Worm (Caenorhabditis elegans): Measurements from ENCODE around the gene R10E4.6.

The R10E4.6 gene

DNA sequence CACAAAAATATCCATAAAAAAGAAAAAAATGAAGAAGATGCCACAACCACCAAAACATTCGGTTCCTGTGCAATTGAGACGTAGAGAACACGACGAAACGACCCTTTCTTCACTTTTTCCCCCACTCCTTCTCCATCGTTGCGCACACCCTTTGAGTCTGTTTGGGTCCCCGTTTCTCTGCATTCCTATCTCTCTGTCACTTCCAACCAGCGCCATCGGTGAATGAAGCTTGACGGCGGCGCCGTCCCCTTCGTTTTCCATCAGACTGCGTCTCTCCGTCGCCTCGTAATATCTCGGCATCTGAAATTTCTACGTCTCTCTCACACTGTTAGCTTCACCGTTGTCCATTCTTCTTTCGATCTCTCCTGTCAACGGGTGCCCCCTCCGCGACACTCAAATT, 42.4 kb downstream of the R10E4.6 start:
- TF ChIP-seq zag-1 (tag; optimal IDR thresholded peaks at IDR 0.05) (peak; percentile 34), mdl-1 (tag; optimal IDR thresholded peaks at IDR 0.05) (no peak), elt-3 (tag; optimal IDR thresholded peaks at IDR 0.05) (no peak), unc-55 (GFP tag; optimal IDR thresholded peaks at IDR 0.05) (peak; percentile 85), sem-4 (tag; optimal IDR thresholded peaks at IDR 0.05) (peak; percentile 46), nhr-129 (tag; optimal IDR thresholded peaks at IDR 0.05) (peak; percentile 49), nhr-23 (tag; optimal IDR thresholded peaks at IDR 0.05) (no peak), F13H6.1 (tag; optimal IDR thresholded peaks at IDR 0.05) (peak; percentile 48), unc-62 (GFP tag; optimal IDR thresholded peaks at IDR 0.05) (no peak), lsy-2 (tag; optimal IDR thresholded peaks at IDR 0.05) (peak in 1 of 2 experiments; percentile 48), C34F6.9 (tag; optimal IDR thresholded peaks at IDR 0.05) (peak; percentile 64)

DNA sequence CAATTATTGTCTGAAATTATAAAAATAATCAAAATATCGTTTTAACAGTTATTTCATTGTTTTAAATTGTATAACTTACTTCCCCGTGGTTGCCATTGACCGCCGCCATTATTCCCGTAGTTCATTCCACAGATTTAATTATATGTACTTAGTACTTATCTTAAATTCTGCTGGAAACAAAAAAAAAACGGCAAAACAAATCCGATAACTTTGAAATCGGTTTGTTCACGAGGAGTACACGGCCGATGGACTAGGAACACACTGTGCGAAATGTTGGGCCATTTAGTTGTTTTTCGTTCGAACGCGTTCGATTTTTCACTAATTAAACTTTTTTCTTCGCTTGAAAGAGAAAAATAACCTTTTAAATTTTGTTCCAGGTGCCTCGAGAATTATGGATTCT, 49.9 kb downstream of the R10E4.6 start, which contains the start of the genes B0285.3 and lcmt-1:
Gene B0285.3 (minus strand): TSS at position 267 of the 400 bp plus-strand sequence.
Gene lcmt-1 (plus strand): TSS at position 377 of the 400 bp plus-strand sequence.
- TF ChIP-seq gmeb-1 (tag; optimal IDR thresholded peaks at IDR 0.05) (peak; percentile 54), blmp-1 (tag; optimal IDR thresholded peaks at IDR 0.05; ENCODE audit: insufficient read depth) (no peak), fos-1 (tag; optimal IDR thresholded peaks at IDR 0.05) (no peak), nhr-25 (tag; optimal IDR thresholded peaks at IDR 0.05) (peak; percentile 29), unc-55 (GFP tag; optimal IDR thresholded peaks at IDR 0.05) (peak; percentile 40), R02D3.7 (tag; optimal IDR thresholded peaks at IDR 0.05) (no peak), F13H6.1 (tag; optimal IDR thresholded peaks at IDR 0.05) (peak; percentile 43), nhr-77 (tag; optimal IDR thresholded peaks at IDR 0.05) (no peak), nhr-21 (tag; optimal IDR thresholded peaks at IDR 0.05) (no peak), C34F6.9 (tag; optimal IDR thresholded peaks at IDR 0.05) (peak; percentile 50), lsy-2 (tag; optimal IDR thresholded peaks at IDR 0.05) (peak in 1 of 2 experiments; percentile 68), egl-27 (tag; optimal IDR thresholded peaks at IDR 0.05) (no peak), sma-9 (GFP tag; optimal IDR thresholded peaks at IDR 0.05) (peak; percentile 17), sma-9 (tag; optimal IDR thresholded peaks at IDR 0.05) (no peak), sem-4 (tag; optimal IDR thresholded peaks at IDR 0.05) (no peak), crh-2 (tag; optimal IDR thresholded peaks at IDR 0.05) (peak; percentile 24), nhr-10 (tag; optimal IDR thresholded peaks at IDR 0.05) (no peak), ceh-82 (tag; optimal IDR thresholded peaks at IDR 0.05) (no peak), sma-3 (GFP tag; optimal IDR thresholded peaks at IDR 0.05) (peak; percentile 39)
